Fruit fly (Drosophila melanogaster): ENCODE results near the gene CG11885.

- TF ChIP-seq net (GFP tag; optimal IDR thresholded peaks at IDR 0.05): no peak
- TF ChIP-seq cyc (GFP tag; optimal IDR thresholded peaks at IDR 0.05): peak; percentile 14
- TF ChIP-seq topi (GFP tag; optimal IDR thresholded peaks at IDR 0.05): no peak
- no peak; the same call in 1 of the 3 replicates for TF ChIP-seq eg (GFP tag; IDR thresholded peaks at IDR 0.05)
- no peak for TF ChIP-seq fd85E (GFP tag; optimal IDR thresholded peaks at IDR 0.05)
- TF ChIP-seq pdm3 (GFP tag; optimal IDR thresholded peaks at IDR 0.05): no peak
- TF ChIP-seq CG6163 (GFP tag; IDR thresholded peaks at IDR 0.05): peak; percentile 16; the same call in 1 of the 3 replicates
- TF ChIP-seq CG4318 (GFP tag; optimal IDR thresholded peaks at IDR 0.05): no peak
- no peak for TF ChIP-seq fd59A (GFP tag; optimal IDR thresholded peaks at IDR 0.05)
- TF ChIP-seq CG34406 (GFP tag; optimal IDR thresholded peaks at IDR 0.05): peak; percentile 28
- no peak for TF ChIP-seq spab (GFP tag; optimal IDR thresholded peaks at IDR 0.05)
- no peak for TF ChIP-seq CG10631 (GFP tag; optimal IDR thresholded peaks at IDR 0.05)
- TF ChIP-seq svp (GFP tag): no peak
Measured at dm6 chr2L:451705-452472, 30.6 kb upstream of the CG11885 start.

Data from whole organism, prepupa.